Worm (Caenorhabditis elegans) whole organism, young adult: ENCODE data around the gene rml-3.

ENCODE experiments used
- F23B12.7 ChIP-seq: sonication (generic microtip); optimal IDR thresholded peaks from 2 replicates; lab custom pipeline; 2017; ENCODE audit warnings: missing genetic modification characterization, mild to moderate bottlenecking, missing compliant biosample characterization, antibody characterized with exemption, moderate library complexity; ENCODE audit not compliant: insufficient read depth
- F55B11.4 ChIP-seq: sonication (generic microtip); optimal IDR thresholded peaks from 2 replicates; lab custom pipeline; 2016; ENCODE audit warnings: missing compliant biosample characterization, missing genetic modification characterization, borderline replicate concordance; ENCODE audit not compliant: insufficient read depth
- F57C9.4 ChIP-seq: sonication (generic microtip); optimal IDR thresholded peaks from 2 replicates; lab custom pipeline; 2017; ENCODE audit warnings: mild to moderate bottlenecking, missing genetic modification characterization, missing compliant biosample characterization
- K11D2.4 ChIP-seq: fragments of 200-800 bp; sonication (Bioruptor generic); IDR thresholded peaks from 2 replicates; pipeline ENCODE4 v1.3.6; 2022; ENCODE audit warnings: missing genetic modification reagents, missing genetic modification characterization, missing compliant biosample characterization
- Y53F4B.3 ChIP-seq: fragments of 200-800 bp; sonication (Bioruptor generic); IDR thresholded peaks from 2 replicates; pipeline ENCODE4 v1.3.6; 2022; ENCODE audit warnings: missing genetic modification reagents, missing genetic modification characterization, missing compliant biosample characterization
- Y56A3A.18 ChIP-seq: fragments of 200-800 bp; sonication (Bioruptor generic); IDR thresholded peaks from 2 replicates; pipeline ENCODE4 v1.3.6; 2022; ENCODE audit warnings: missing genetic modification reagents, missing genetic modification characterization, missing compliant biosample characterization
- Y95B8A.8 ChIP-seq: fragments of 200-800 bp; sonication (Bioruptor generic); IDR thresholded peaks from 2 replicates; pipeline ENCODE4 v1.3.6; 2022; ENCODE audit warnings: missing genetic modification reagents, missing genetic modification characterization, missing compliant biosample characterization
- ZK185.1 ChIP-seq: sonication (generic microtip); optimal IDR thresholded peaks from 2 replicates; lab custom pipeline; 2016; ENCODE audit warnings: mild to moderate bottlenecking, missing genetic modification characterization, missing compliant biosample characterization; ENCODE audit not compliant: poor library complexity, severe bottlenecking
- ama-1 ChIP-seq, 3 experiments: fragments of 150-350 bp in 1 of 3; sonication (generic microtip) in 2 of 3; optimal IDR thresholded peaks; 2 replicates each; lab custom pipeline; 2014 to 2018; ENCODE audit warnings: missing biosample characterization in 2 of 3, missing genetic modification characterization in 2 of 3, missing genetic modification reagents in 2 of 3
- aptf-2 ChIP-seq: fragments of 200-800 bp; sonication (Bioruptor generic); conservative IDR thresholded peaks from 2 replicates; pipeline ENCODE4 v1.3.6; 2022; ENCODE audit warnings: missing genetic modification reagents, missing genetic modification characterization, missing compliant biosample characterization
- aptf-3 ChIP-seq: fragments of 200-800 bp; sonication (Bioruptor generic); IDR thresholded peaks from 2 replicates; pipeline ENCODE4 v1.3.6; 2022; ENCODE audit warnings: missing genetic modification characterization, missing compliant biosample characterization
- attf-3 ChIP-seq: fragments of 200-800 bp; sonication (Bioruptor generic); conservative IDR thresholded peaks from 2 replicates; pipeline ENCODE4 v1.3.6; 2022; ENCODE audit warnings: missing genetic modification reagents, missing genetic modification characterization, missing compliant biosample characterization
- cebp-1 ChIP-seq, 2 experiments: fragments of 200-800 bp in 1 of 2; sonication (Bioruptor generic) in 1 of 2; sonication (generic microtip) in 1 of 2; IDR thresholded peaks in 1 of 2; optimal IDR thresholded peaks in 1 of 2; 2 replicates each; pipeline versions ENCODE4 v1.3.6 to Lab custom; 2017 to 2022; ENCODE audit warnings: missing compliant biosample characterization in 2 of 2, missing genetic modification characterization in 2 of 2, mild to moderate bottlenecking in 1 of 2, missing genetic modification reagents in 1 of 2, moderate library complexity in 1 of 2
- dox-1 ChIP-seq: fragments of 200-800 bp; sonication (Bioruptor generic); IDR thresholded peaks from 2 replicates; pipeline ENCODE4 v1.3.6; 2022; ENCODE audit warnings: missing genetic modification reagents, missing genetic modification characterization, missing compliant biosample characterization
- dpl-1 ChIP-seq: fragments of 150-350 bp; optimal IDR thresholded peaks from 2 replicates; lab custom pipeline; 2014; ENCODE audit warnings: missing biosample characterization, missing genetic modification reagents, missing genetic modification characterization
- efl-1 ChIP-seq: fragments of 150-350 bp; optimal IDR thresholded peaks from 2 replicates; lab custom pipeline; 2014; ENCODE audit warnings: missing biosample characterization, missing genetic modification reagents, missing genetic modification characterization
- egl-18 ChIP-seq: fragments of 200-800 bp; sonication (Bioruptor generic); IDR thresholded peaks from 2 replicates; pipeline ENCODE4 v1.3.6; 2022; ENCODE audit warnings: missing genetic modification reagents, missing genetic modification characterization, missing compliant biosample characterization
- ekl-4 ChIP-seq: fragments of 200-800 bp; sonication (Bioruptor generic); IDR thresholded peaks from 2 replicates; pipeline ENCODE4 v1.3.6; 2022; ENCODE audit warnings: missing genetic modification reagents, missing genetic modification characterization, missing compliant biosample characterization
- ets-4 ChIP-seq: fragments of 200-800 bp; sonication (Bioruptor generic); optimal IDR thresholded peaks from 2 replicates; lab custom pipeline; 2018; ENCODE audit warnings: mild to moderate bottlenecking, missing genetic modification characterization, missing compliant biosample characterization
- hlh-26 ChIP-seq: fragments of 200-800 bp; sonication (Bioruptor generic); conservative IDR thresholded peaks from 2 replicates; pipeline ENCODE4 v1.3.6; 2022; ENCODE audit warnings: missing genetic modification reagents, missing genetic modification characterization, missing compliant biosample characterization
- hmg-1.2 ChIP-seq: fragments of 200-800 bp; sonication (Bioruptor generic); IDR thresholded peaks from 2 replicates; pipeline ENCODE4 v1.3.6; 2022; ENCODE audit warnings: missing genetic modification reagents, missing genetic modification characterization, missing compliant biosample characterization
- lin-35 ChIP-seq, 3 experiments: fragments of 150-350 bp in 2 of 3; sonication (generic microtip) in 1 of 3; optimal IDR thresholded peaks; 2 replicates each; lab custom pipeline; 2014 to 2018; ENCODE audit warnings: missing biosample characterization in 3 of 3, missing genetic modification characterization in 3 of 3, missing genetic modification reagents in 3 of 3
- madf-10 ChIP-seq: sonication (generic microtip); optimal IDR thresholded peaks from 2 replicates; lab custom pipeline; 2016; ENCODE audit warnings: mild to moderate bottlenecking, missing genetic modification characterization, missing compliant biosample characterization
- madf-6 ChIP-seq: fragments of 200-800 bp; sonication (Bioruptor generic); IDR thresholded peaks from 2 replicates; pipeline ENCODE4 v1.3.6; 2022; ENCODE audit warnings: missing genetic modification reagents, missing genetic modification characterization, missing compliant biosample characterization
- madf-8 ChIP-seq: fragments of 200-800 bp; sonication (Bioruptor generic); conservative IDR thresholded peaks from 2 replicates; pipeline ENCODE4 v1.3.6; 2022; ENCODE audit warnings: missing genetic modification reagents, missing genetic modification characterization, missing compliant biosample characterization
- mcd-1 ChIP-seq: fragments of 200-800 bp; sonication (Bioruptor generic); IDR thresholded peaks from 2 replicates; pipeline ENCODE4 v1.3.6; 2022; ENCODE audit warnings: missing genetic modification reagents, missing genetic modification characterization, missing compliant biosample characterization
- mes-4 ChIP-seq: sonication (generic microtip); optimal IDR thresholded peaks from 2 replicates; lab custom pipeline; 2016; ENCODE audit warnings: missing genotype, missing genetic modification characterization, missing compliant biosample characterization
- nhr-120 ChIP-seq: fragments of 200-800 bp; sonication (Bioruptor generic); IDR thresholded peaks from 2 replicates; pipeline ENCODE4 v1.3.6; 2022; ENCODE audit warnings: missing genetic modification characterization, missing compliant biosample characterization
- nhr-80 ChIP-seq: sonication (generic microtip); optimal IDR thresholded peaks from 2 replicates; lab custom pipeline; 2016; ENCODE audit warnings: missing genetic modification characterization, missing compliant biosample characterization
- pbrm-1 ChIP-seq: fragments of 200-800 bp; sonication (Bioruptor generic); IDR thresholded peaks from 2 replicates; pipeline ENCODE4 v1.3.6; 2022; ENCODE audit warnings: missing genetic modification reagents, missing genetic modification characterization, missing compliant biosample characterization
- rcor-1 ChIP-seq: fragments of 200-800 bp; sonication (Bioruptor generic); IDR thresholded peaks from 2 replicates; pipeline ENCODE4 v1.3.6; 2022; ENCODE audit warnings: missing genetic modification reagents, missing genetic modification characterization, missing compliant biosample characterization
- sea-2 ChIP-seq: fragments of 200-800 bp; sonication (Bioruptor generic); IDR thresholded peaks from 2 replicates; pipeline ENCODE4 v1.3.6; 2022; ENCODE audit warnings: missing genetic modification characterization, missing compliant biosample characterization
- snpc-1.1 ChIP-seq: sonication (generic microtip); optimal IDR thresholded peaks from 2 replicates; lab custom pipeline; 2017; ENCODE audit warnings: missing genetic modification characterization, mild to moderate bottlenecking, missing compliant biosample characterization, antibody characterized with exemption, moderate library complexity, missing genotype, missing genetic modification reagents; ENCODE audit not compliant: insufficient read depth
- snpc-3.4 ChIP-seq: sonication (generic microtip); optimal IDR thresholded peaks from 2 replicates; lab custom pipeline; 2017; ENCODE audit warnings: missing genetic modification characterization, mild to moderate bottlenecking, missing compliant biosample characterization, antibody characterized with exemption, moderate library complexity, missing genotype, missing genetic modification reagents
- somi-1 ChIP-seq: fragments of 200-800 bp; sonication (Bioruptor generic); optimal IDR thresholded peaks from 2 replicates; lab custom pipeline; 2018; ENCODE audit warnings: mild to moderate bottlenecking, missing genetic modification characterization, missing compliant biosample characterization
- zfh-2 ChIP-seq: fragments of 200-800 bp; sonication (Bioruptor generic); conservative IDR thresholded peaks from 2 replicates; pipeline ENCODE4 v1.3.6; 2022; ENCODE audit warnings: missing genetic modification reagents, missing genetic modification characterization, missing compliant biosample characterization
- ztf-22 ChIP-seq: fragments of 200-800 bp; sonication (Bioruptor generic); optimal IDR thresholded peaks from 2 replicates; lab custom pipeline; 2018; ENCODE audit warnings: mild to moderate bottlenecking, missing genetic modification characterization, moderate library complexity, missing compliant biosample characterization
- ztf-28 ChIP-seq: fragments of 200-800 bp; sonication (Bioruptor generic); IDR thresholded peaks from 2 replicates; pipeline ENCODE4 v1.3.6; 2022; ENCODE audit warnings: missing genetic modification reagents, missing genetic modification characterization, missing compliant biosample characterization
- ztf-3 ChIP-seq: fragments of 200-800 bp; sonication (Bioruptor generic); optimal IDR thresholded peaks from 2 replicates; lab custom pipeline; 2018; ENCODE audit warnings: mild to moderate bottlenecking, missing genetic modification characterization, missing compliant biosample characterization

The rml-3 gene

DNA sequence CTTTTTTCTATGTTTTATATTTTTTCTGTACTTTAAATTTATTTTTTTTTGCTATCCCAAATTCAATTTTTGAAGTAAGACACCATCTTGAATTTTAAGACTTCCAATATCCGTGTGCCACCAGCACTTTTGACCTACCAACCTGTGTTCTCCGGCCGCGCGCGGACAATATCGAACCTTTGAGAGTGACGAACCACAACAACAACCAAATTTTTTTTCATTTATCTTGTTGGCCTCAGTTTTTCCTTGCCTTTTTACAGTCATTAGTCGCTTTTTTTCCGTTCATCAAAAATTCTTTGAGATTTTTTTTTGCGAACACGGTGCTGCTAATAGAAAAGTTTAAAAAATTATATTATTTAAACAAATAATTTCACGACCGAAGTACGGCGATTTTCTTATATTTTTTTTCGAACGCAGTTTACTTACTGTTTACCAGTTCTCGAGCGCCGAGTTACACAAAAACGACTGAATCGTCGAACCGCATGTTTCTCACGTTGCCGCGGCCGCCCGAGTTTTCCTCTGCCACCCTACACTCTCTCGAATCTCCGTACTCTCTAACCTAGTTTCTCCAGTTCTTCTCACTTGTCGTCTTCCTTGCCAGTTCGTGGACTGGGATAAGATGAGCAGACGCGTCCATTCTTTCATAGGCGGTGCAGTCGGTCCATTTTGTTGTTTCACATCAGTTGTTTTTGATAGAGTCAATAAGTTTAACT, 1.2 kb upstream of the rml-3 start:
- no peak for TF ChIP-seq snpc-3.4 (tag; lab: Kevin White, UChicago)
- TF ChIP-seq hmg-1.2: peak; percentile 60; the same call in 1 of the 2 replicates
- no peak for TF ChIP-seq ztf-3
- peak; percentile 5; the same call in 1 of the 2 replicates for TF ChIP-seq dox-1 (GFP tag; lab: Robert Waterston, UW)
- TF ChIP-seq aptf-3 (GFP tag; lab: Robert Waterston, UW): no peak
- TF ChIP-seq nhr-80 (tag; lab: Kevin White, UChicago): peak; percentile 2
- peak; percentile 43 for TF ChIP-seq dpl-1 (GFP tag; lab: Kevin White, UChicago)
- peak; percentile 77 for TF ChIP-seq zfh-2 (GFP tag; lab: Robert Waterston, UW)
- peak; percentile 58 for TF ChIP-seq madf-6 (GFP tag; lab: Robert Waterston, UW)
- TF ChIP-seq mes-4 (tag; lab: Kevin White, UChicago): no peak
- peak; percentile 41; the same call in 1 of the 2 replicates for TF ChIP-seq rcor-1 (GFP tag; lab: Robert Waterston, UW)
- TF ChIP-seq madf-10 (tag; lab: Kevin White, UChicago): no peak
- TF ChIP-seq efl-1: peak; percentile 69
- TF ChIP-seq lin-35 (GFP tag; optimal IDR thresholded peaks at IDR 0.05; lab: Kevin White, UChicago): peak in 1 of 3 experiments; percentile 5
- no peak for TF ChIP-seq ztf-28 (GFP tag; lab: Robert Waterston, UW)
- TF ChIP-seq pbrm-1 (GFP tag; lab: Robert Waterston, UW): no peak
- TF ChIP-seq madf-8 (GFP tag; lab: Robert Waterston, UW): 0 out of 2 replicates have a peak, but pooled peaks have one; percentile 9
- TF ChIP-seq cebp-1 (GFP tag; IDR thresholded peaks at IDR 0.05; lab: Robert Waterston, UW): no peak
- peak; percentile 33 for TF ChIP-seq cebp-1 (tag; optimal IDR thresholded peaks at IDR 0.05; lab: Kevin White, UChicago)

DNA sequence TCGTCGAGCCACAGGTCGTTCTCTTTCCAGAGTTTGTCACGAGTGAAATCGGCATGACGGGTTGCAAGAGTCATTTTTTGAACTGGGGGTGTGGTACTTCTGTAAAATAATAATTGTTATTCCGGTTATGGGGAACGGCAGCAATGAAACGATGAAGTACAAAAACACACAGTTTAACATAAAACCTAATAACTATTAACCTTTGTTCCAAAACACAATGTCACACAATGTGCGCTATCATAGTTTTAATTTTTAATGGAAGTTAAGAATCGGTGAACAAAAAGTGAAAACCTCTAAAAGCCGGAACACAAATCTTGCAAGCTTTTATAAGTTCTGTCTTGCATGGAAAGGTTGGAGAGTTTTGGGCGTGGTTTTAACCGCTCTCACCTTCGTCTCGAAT, 3.4 kb downstream of the rml-3 start, which contains the start of gene hsp-43:
Gene hsp-43, minus strand, starts transcription at position 101 of the 400 bp plus-strand sequence.
- no peak for TF ChIP-seq attf-3 (GFP tag; lab: Robert Waterston, UW)
- no peak for TF ChIP-seq ztf-28 (GFP tag; lab: Robert Waterston, UW)
- TF ChIP-seq ztf-22 (GFP tag; lab: Kevin White, UChicago): no peak
- no peak for TF ChIP-seq Y53F4B.3 (GFP tag; lab: Robert Waterston, UW)
- TF ChIP-seq F23B12.7 (tag; lab: Kevin White, UChicago): no peak
- no peak for TF ChIP-seq ama-1 (optimal IDR thresholded peaks at IDR 0.05; lab: Kevin White, UChicago)
- TF ChIP-seq ama-1 (GFP tag; optimal IDR thresholded peaks at IDR 0.05; lab: Kevin White, UChicago): no peak
- TF ChIP-seq snpc-1.1 (tag; lab: Kevin White, UChicago): no peak
- TF ChIP-seq Y56A3A.18 (GFP tag; lab: Robert Waterston, UW): no peak
- TF ChIP-seq aptf-2: no peak
- TF ChIP-seq egl-18: no peak
- no peak for TF ChIP-seq F55B11.4 (tag; lab: Kevin White, UChicago)
- no peak for TF ChIP-seq ets-4 (GFP tag; lab: Kevin White, UChicago)

DNA sequence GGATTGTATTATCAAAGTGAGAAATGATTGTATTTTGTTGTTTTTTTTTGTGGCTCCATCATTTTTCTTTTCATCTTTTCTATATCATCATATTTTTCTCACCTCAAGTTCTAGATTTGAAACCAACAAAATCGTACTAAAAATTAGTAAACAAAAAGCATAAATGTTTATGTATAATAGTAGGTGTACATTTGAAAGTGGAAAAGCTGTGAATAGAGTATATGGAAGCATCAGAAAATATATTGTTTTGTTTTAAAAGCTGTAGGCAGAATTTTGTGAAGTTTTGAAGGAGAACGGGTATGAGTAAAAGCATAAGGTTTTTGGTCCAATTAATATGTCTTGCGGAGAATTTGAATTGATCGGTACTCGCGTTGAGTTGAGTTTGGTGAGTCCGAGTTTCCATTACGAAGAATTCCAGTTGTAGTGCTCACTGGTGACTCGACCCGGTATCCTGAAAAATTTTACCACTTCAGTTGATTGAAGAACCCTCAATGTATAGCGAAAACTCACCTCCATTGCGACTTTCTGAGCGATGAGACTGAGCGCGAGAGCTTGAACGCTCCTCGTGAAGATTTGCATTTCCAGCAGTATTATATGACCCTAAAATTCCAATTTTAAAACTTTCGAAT, 5.8 kb downstream of the rml-3 start, which contains the start of gene C14F11.4:
Gene C14F11.4, minus strand, starts transcription at position 51 of the 629 bp plus-strand sequence.
- TF ChIP-seq ekl-4 (0 out of 2 replicates have a peak, but pooled peaks have one; percentile 34), Y95B8A.8 (GFP tag; lab: Robert Waterston, UW) (no peak), ets-4 (GFP tag; lab: Kevin White, UChicago) (no peak), somi-1 (GFP tag; lab: Kevin White, UChicago) (no peak), mcd-1 (GFP tag; lab: Robert Waterston, UW) (0 out of 2 replicates have a peak, but pooled peaks have one; percentile 12), pbrm-1 (GFP tag; lab: Robert Waterston, UW) (no peak), ZK185.1 (tag; lab: Kevin White, UChicago) (no peak), hlh-26 (GFP tag; lab: Robert Waterston, UW) (no peak), aptf-3 (GFP tag; lab: Robert Waterston, UW) (no peak), sea-2 (GFP tag; lab: Robert Waterston, UW) (no peak), K11D2.4 (no peak), hmg-1.2 (0 out of 2 replicates have a peak, but pooled peaks have one; percentile 7), F57C9.4 (no peak), nhr-120 (0 out of 2 replicates have a peak, but pooled peaks have one; percentile 62)
- TF ChIP-seq, all 124 proteins: peak for 4
